Fruit fly (Drosophila melanogaster) whole organism, prepupa: ENCODE results near the gene CG7115.

Experiments
- Blimp-1 ChIP-seq: fragments of 200-800 bp; sonication (Bioruptor generic); optimal IDR thresholded peaks from 3 replicates; lab custom pipeline; 2017; ENCODE audit warnings: missing biosample characterization, missing genetic modification characterization, mild to moderate bottlenecking, moderate library complexity, missing genetic modification reagents
- CG10631 ChIP-seq: fragments of 200-800 bp; sonication (Bioruptor generic); optimal IDR thresholded peaks from 2 replicates; lab custom pipeline; 2016; ENCODE audit warnings: missing biosample characterization, missing genetic modification characterization
- CG10669 ChIP-seq: fragments of 200-800 bp; sonication (Bioruptor generic); optimal IDR thresholded peaks from 3 replicates; lab custom pipeline; 2018; ENCODE audit warnings: missing biosample characterization, mild to moderate bottlenecking, missing genetic modification characterization, moderate library complexity
- CG11294 ChIP-seq: fragments of 200-800 bp; sonication (Bioruptor generic); IDR thresholded peaks from 2 replicates; pipeline ENCODE4 v1.3.6; 2022; ENCODE audit warnings: missing biosample characterization, missing genetic modification characterization
- CG11762 ChIP-seq: fragments of 200-800 bp; sonication (Bioruptor generic); optimal IDR thresholded peaks from 3 replicates; lab custom pipeline; 2016; ENCODE audit warnings: missing biosample characterization, missing genetic modification characterization; ENCODE audit not compliant: insufficient read depth
- CG1621 ChIP-seq: fragments of 200-800 bp; sonication (Bioruptor generic); optimal IDR thresholded peaks from 3 replicates; lab custom pipeline; 2018; ENCODE audit warnings: missing biosample characterization, mild to moderate bottlenecking, missing genetic modification characterization
- CG16779 ChIP-seq: fragments of 200-800 bp; sonication (Bioruptor generic); optimal IDR thresholded peaks from 3 replicates; lab custom pipeline; 2017; ENCODE audit warnings: missing biosample characterization, mild to moderate bottlenecking, missing genetic modification characterization
- CG3032 ChIP-seq: fragments of 200-800 bp; optimal IDR thresholded peaks from 2 replicates; lab custom pipeline; 2019; ENCODE audit warnings: missing biosample characterization, mild to moderate bottlenecking, missing genetic modification characterization, moderate library complexity
- CG31627 ChIP-seq: fragments of 200-800 bp; sonication (Bioruptor generic); optimal IDR thresholded peaks from 3 replicates; lab custom pipeline; 2016; ENCODE audit warnings: missing biosample characterization, missing genetic modification characterization
- CG32006 ChIP-seq: fragments of 200-800 bp; sonication (Bioruptor generic); optimal IDR thresholded peaks from 3 replicates; lab custom pipeline; 2017; ENCODE audit warnings: missing biosample characterization, mild to moderate bottlenecking, missing genetic modification characterization
- CG34406 ChIP-seq: fragments of 200-800 bp; sonication (Bioruptor generic); optimal IDR thresholded peaks from 3 replicates; lab custom pipeline; 2016; ENCODE audit warnings: missing biosample characterization, missing genetic modification characterization
- CG6163 ChIP-seq: fragments of 200-800 bp; sonication (Bioruptor generic); IDR thresholded peaks from 3 replicates; pipeline ENCODE4 v1.3.6; 2022; ENCODE audit warnings: missing biosample characterization, missing genetic modification characterization
- CG6792 ChIP-seq: fragments of 200-800 bp; sonication (Bioruptor generic); optimal IDR thresholded peaks from 3 replicates; lab custom pipeline; 2016; ENCODE audit warnings: missing biosample characterization, missing genetic modification characterization
- CG6808 ChIP-seq: fragments of 200-800 bp; sonication (Bioruptor generic); optimal IDR thresholded peaks from 3 replicates; lab custom pipeline; 2017; ENCODE audit warnings: missing biosample characterization, missing genetic modification characterization, mild to moderate bottlenecking, moderate library complexity, missing genetic modification reagents
- CG7368 ChIP-seq: fragments of 200-800 bp; sonication (Bioruptor generic); optimal IDR thresholded peaks from 3 replicates; lab custom pipeline; 2016; ENCODE audit warnings: missing biosample characterization, missing genetic modification characterization
- CG8119 ChIP-seq: fragments of 200-800 bp; sonication (Bioruptor generic); IDR thresholded peaks from 3 replicates; pipeline ENCODE4 v1.3.6; 2022; ENCODE audit warnings: missing biosample characterization, missing genetic modification characterization
- CG8319 ChIP-seq: fragments of 200-800 bp; sonication (Bioruptor generic); optimal IDR thresholded peaks from 3 replicates; lab custom pipeline; 2016; ENCODE audit warnings: missing biosample characterization, missing genetic modification characterization
- CG8632 ChIP-seq: fragments of 200-800 bp; sonication (Bioruptor generic); optimal IDR thresholded peaks from 3 replicates; lab custom pipeline; 2016; ENCODE audit warnings: missing biosample characterization, missing genetic modification characterization
- CG9139 ChIP-seq: fragments of 200-800 bp; sonication (Bioruptor generic); optimal IDR thresholded peaks from 3 replicates; lab custom pipeline; 2017; ENCODE audit warnings: missing biosample characterization, mild to moderate bottlenecking, missing genetic modification characterization
- Eip78C ChIP-seq: fragments of 200-800 bp; sonication (Bioruptor generic); peaks from one replicate; lab custom pipeline; 2016; ENCODE audit warnings: missing biosample characterization, missing genetic modification characterization
- Eip93F ChIP-seq: fragments of 200-800 bp; sonication (Bioruptor generic); optimal IDR thresholded peaks from 2 replicates; lab custom pipeline; 2016; ENCODE audit warnings: missing biosample characterization, mild to moderate bottlenecking, missing genetic modification characterization
- Ets21C ChIP-seq: fragments of 200-800 bp; sonication (Bioruptor generic); optimal IDR thresholded peaks from 3 replicates; lab custom pipeline; 2016; ENCODE audit warnings: missing biosample characterization, missing genetic modification characterization
- Gug ChIP-seq: fragments of 200-800 bp; sonication (Bioruptor generic); IDR thresholded peaks from 2 replicates; pipeline ENCODE4 v1.3.6; 2022; ENCODE audit warnings: missing biosample characterization, missing genetic modification characterization
- Hr4 ChIP-seq: fragments of 200-800 bp; sonication (Bioruptor generic); optimal IDR thresholded peaks from 3 replicates; lab custom pipeline; 2016; ENCODE audit warnings: missing biosample characterization, missing genetic modification characterization
- Lpt ChIP-seq: fragments of 200-800 bp; sonication (Bioruptor generic); optimal IDR thresholded peaks from 3 replicates; lab custom pipeline; 2016; ENCODE audit warnings: missing biosample characterization, missing genetic modification characterization
- Met ChIP-seq: fragments of 200-800 bp; sonication (Bioruptor generic); optimal IDR thresholded peaks from 3 replicates; lab custom pipeline; 2016; ENCODE audit warnings: missing biosample characterization, missing genetic modification characterization
- OdsH ChIP-seq: fragments of 200-800 bp; sonication (Bioruptor generic); optimal IDR thresholded peaks from 3 replicates; lab custom pipeline; 2016; ENCODE audit warnings: missing biosample characterization, missing genetic modification characterization
- Smox ChIP-seq: fragments of 200-800 bp; sonication (Bioruptor generic); optimal IDR thresholded peaks from 3 replicates; lab custom pipeline; 2016; ENCODE audit warnings: missing biosample characterization, missing genetic modification characterization
- Sox102F ChIP-seq: fragments of 200-800 bp; sonication (Bioruptor generic); optimal IDR thresholded peaks from 2 replicates; lab custom pipeline; 2016; ENCODE audit warnings: missing biosample characterization, mild to moderate bottlenecking, missing genetic modification characterization
- Sox14 ChIP-seq: fragments of 200-800 bp; sonication (Bioruptor generic); optimal IDR thresholded peaks from 3 replicates; lab custom pipeline; 2016; ENCODE audit warnings: missing biosample characterization, missing genetic modification characterization
- Sox15 ChIP-seq: fragments of 200-800 bp; sonication (Bioruptor generic); optimal IDR thresholded peaks from 3 replicates; lab custom pipeline; 2016; ENCODE audit warnings: missing biosample characterization, missing genetic modification characterization
- achi ChIP-seq: fragments of 200-800 bp; sonication (Bioruptor generic); optimal IDR thresholded peaks from 3 replicates; lab custom pipeline; 2016; ENCODE audit warnings: missing biosample characterization, missing genetic modification characterization
- acj6 ChIP-seq: fragments of 200-800 bp; sonication (Bioruptor generic); optimal IDR thresholded peaks from 3 replicates; lab custom pipeline; 2016; ENCODE audit warnings: missing biosample characterization, missing genetic modification characterization
- cyc ChIP-seq: fragments of 200-800 bp; sonication (Bioruptor generic); optimal IDR thresholded peaks from 3 replicates; lab custom pipeline; 2016; ENCODE audit warnings: missing biosample characterization, missing genetic modification characterization
- dac ChIP-seq: fragments of 200-800 bp; sonication (Bioruptor generic); optimal IDR thresholded peaks from 2 replicates; lab custom pipeline; 2017; ENCODE audit warnings: missing biosample characterization, mild to moderate bottlenecking, missing genetic modification characterization
- dsx ChIP-seq: fragments of 200-800 bp; optimal IDR thresholded peaks from 3 replicates; lab custom pipeline; 2019; ENCODE audit warnings: missing biosample characterization, mild to moderate bottlenecking, missing genetic modification characterization, moderate library complexity; ENCODE audit not compliant: poor library complexity, severe bottlenecking
- esn ChIP-seq: fragments of 200-800 bp; sonication (Bioruptor generic); optimal IDR thresholded peaks from 2 replicates; lab custom pipeline; 2016; ENCODE audit warnings: missing biosample characterization, mild to moderate bottlenecking, missing genetic modification characterization, moderate library complexity
- fd59A ChIP-seq: fragments of 200-800 bp; sonication (Bioruptor generic); optimal IDR thresholded peaks from 2 replicates; lab custom pipeline; 2017; ENCODE audit warnings: missing biosample characterization, mild to moderate bottlenecking, missing genetic modification characterization, missing genetic modification reagents
- fd85E ChIP-seq: fragments of 200-800 bp; sonication (Bioruptor generic); optimal IDR thresholded peaks from 3 replicates; lab custom pipeline; 2016; ENCODE audit warnings: missing biosample characterization, missing genetic modification characterization
- fkh ChIP-seq: fragments of 200-800 bp; sonication (Bioruptor generic); optimal IDR thresholded peaks from 3 replicates; lab custom pipeline; 2017; ENCODE audit warnings: missing biosample characterization, mild to moderate bottlenecking, missing genetic modification characterization, moderate library complexity
- net ChIP-seq: fragments of 200-800 bp; sonication (Bioruptor generic); optimal IDR thresholded peaks from 3 replicates; lab custom pipeline; 2016; ENCODE audit warnings: missing biosample characterization, missing genetic modification characterization
- pdm3 ChIP-seq: fragments of 200-800 bp; sonication (Bioruptor generic); optimal IDR thresholded peaks from 3 replicates; lab custom pipeline; 2016; ENCODE audit warnings: missing biosample characterization, missing genetic modification characterization
- spab ChIP-seq: fragments of 200-800 bp; sonication (Bioruptor generic); optimal IDR thresholded peaks from 2 replicates; lab custom pipeline; 2017; ENCODE audit warnings: missing biosample characterization, mild to moderate bottlenecking, missing genetic modification characterization, missing genetic modification reagents
- ss ChIP-seq, 2 experiments: fragments of 200-800 bp; sonication (Bioruptor generic); optimal IDR thresholded peaks; 2 replicates in 1 of 2; 3 replicates in 1 of 2; lab custom pipeline; 2017 to 2018; ENCODE audit warnings: mild to moderate bottlenecking in 2 of 2, missing biosample characterization in 2 of 2, missing genetic modification characterization in 2 of 2, moderate library complexity in 1 of 2
- svp ChIP-seq: fragments of 200-800 bp; sonication (Bioruptor generic); peaks from one replicate; lab custom pipeline; 2016; ENCODE audit warnings: missing biosample characterization, missing genetic modification characterization
- topi ChIP-seq: fragments of 200-800 bp; sonication (Bioruptor generic); optimal IDR thresholded peaks from 3 replicates; lab custom pipeline; 2016; ENCODE audit warnings: missing biosample characterization, missing genetic modification characterization

CG7115 gene

dm6 chr2L:7821279-7821848 is 413 bp downstream of the CG7115 start (continued):
- TF ChIP-seq CG9139, result no peak
- TF ChIP-seq fd59A (GFP tag; lab: Kevin White, UChicago), result no peak
- TF ChIP-seq Gug (GFP tag; lab: Robert Waterston, UW), result peak; percentile 40; the same call in 1 of the 2 replicates
- TF ChIP-seq esn, result peak; percentile 56
- TF ChIP-seq CG11762 (GFP tag; lab: Kevin White, UChicago), result no peak
- no peak for TF ChIP-seq CG6808 (GFP tag; lab: Kevin White, UChicago)
- no peak for TF ChIP-seq CG32006 (GFP tag; lab: Kevin White, UChicago)
- no peak for TF ChIP-seq dac
- peak; percentile 50 for TF ChIP-seq OdsH (GFP tag; lab: Kevin White, UChicago)
- TF ChIP-seq Lpt, result peak; percentile 17
- peak; percentile 46 for TF ChIP-seq Ets21C
- TF ChIP-seq svp (GFP tag; lab: Kevin White, UChicago), result peak; percentile 89
- TF ChIP-seq acj6 (GFP tag; lab: Kevin White, UChicago), result peak; percentile 28
- TF ChIP-seq Sox102F (GFP tag; lab: Kevin White, UChicago), result peak; percentile 38
- no peak for TF ChIP-seq spab
- TF ChIP-seq Met (GFP tag; lab: Kevin White, UChicago), result peak; percentile 55
- TF ChIP-seq Blimp-1 (GFP tag; lab: Kevin White, UChicago), result peak; percentile 30
- TF ChIP-seq CG7368 (GFP tag; lab: Kevin White, UChicago), result no peak
- peak; percentile 29 for TF ChIP-seq CG6792
- TF ChIP-seq ss (GFP tag; optimal IDR thresholded peaks at IDR 0.05; lab: Kevin White, UChicago), result peak; percentile 36 to 63
- TF ChIP-seq CG10669, result peak; percentile 50
- TF ChIP-seq Hr4 (GFP tag; lab: Kevin White, UChicago), result peak; percentile 58
- peak; percentile 66 for TF ChIP-seq CG31627 (GFP tag; lab: Kevin White, UChicago)
- TF ChIP-seq CG3032 (tag; lab: Kevin White, UChicago), result peak; percentile 9
- no peak for TF ChIP-seq CG1621
- TF ChIP-seq Sox15 (GFP tag; lab: Kevin White, UChicago), result peak; percentile 11
- TF ChIP-seq cyc (GFP tag; lab: Kevin White, UChicago), result peak; percentile 59
- peak; percentile 51 for TF ChIP-seq pdm3 (GFP tag; lab: Kevin White, UChicago)
- TF ChIP-seq fd85E (GFP tag; lab: Kevin White, UChicago), result no peak
- TF ChIP-seq Sox14, result peak; percentile 47
- TF ChIP-seq CG8119 (GFP tag; lab: Robert Waterston, UW), result 0 out of 3 replicates have a peak, but pooled peaks have one; percentile 14
- TF ChIP-seq net (GFP tag; lab: Kevin White, UChicago), result peak; percentile 48
- TF ChIP-seq CG16779 (tag; lab: Kevin White, UChicago), result no peak

- TF ChIP-seq Eip93F (GFP tag; lab: Kevin White, UChicago), result no peak
- TF ChIP-seq svp (GFP tag; lab: Kevin White, UChicago), result peak; percentile 75
- TF ChIP-seq CG3032 (tag; lab: Kevin White, UChicago), result peak; percentile 60
- TF ChIP-seq CG8632, result peak; percentile 65
- peak; percentile 47 for TF ChIP-seq CG11762 (GFP tag; lab: Kevin White, UChicago)
- peak; percentile 61 for TF ChIP-seq CG8319 (GFP tag; lab: Kevin White, UChicago)
- TF ChIP-seq Sox14, result no peak
- TF ChIP-seq CG34406 (GFP tag; lab: Kevin White, UChicago), result peak; percentile 73
- peak; percentile 38 for TF ChIP-seq Sox15 (GFP tag; lab: Kevin White, UChicago)
- peak; percentile 62 for TF ChIP-seq CG1621
- TF ChIP-seq CG6163 (GFP tag; lab: Robert Waterston, UW), result peak; percentile 86
- peak; percentile 79 for TF ChIP-seq topi
- TF ChIP-seq CG11294, result no peak
- peak; percentile 31 for TF ChIP-seq dsx (GFP tag; lab: Kevin White, UChicago)
- peak; percentile 63 for TF ChIP-seq CG10631 (GFP tag; lab: Kevin White, UChicago)
- peak; percentile 94 for TF ChIP-seq Eip78C (GFP tag; lab: Kevin White, UChicago)
- peak; percentile 78 for TF ChIP-seq Sox102F (GFP tag; lab: Kevin White, UChicago)
- peak; percentile 57 for TF ChIP-seq CG6792
- peak; percentile 57 for TF ChIP-seq fkh (GFP tag; lab: Kevin White, UChicago)
- peak; percentile 77 for TF ChIP-seq cyc (GFP tag; lab: Kevin White, UChicago)
- TF ChIP-seq achi (GFP tag; lab: Kevin White, UChicago), result peak; percentile 100
- TF ChIP-seq CG9139, result peak; percentile 82
- peak; percentile 78 for TF ChIP-seq Met (GFP tag; lab: Kevin White, UChicago)
- TF ChIP-seq Smox, result peak; percentile 45
- no peak for TF ChIP-seq Ets21C
- TF ChIP-seq CG10669, result peak; percentile 71
These were observed 6.4 kb downstream of the CG7115 start, which contains the start of the genes Rack1 and mts for dm6 chr2L:7827045-7828004. Gene Rack1, minus strand, starts transcription at chr2L:7827315. Gene mts, plus strand, starts transcription at chr2L:7827650.
